Fruit fly (Drosophila melanogaster) whole organism, pupa: Measurements from ENCODE around the gene IntS10.
A peak's percentile ranks its signal among the peaks of the same experiment; 100 is the strongest.

ENCODE experiments used
- CG10348 ChIP-seq: fragments of 200-800 bp; sonication (Bioruptor generic); IDR thresholded peaks from 2 replicates; pipeline ENCODE4 v1.3.6; 2022; ENCODE audit warnings: missing biosample characterization, missing genetic modification characterization
- CG12605 ChIP-seq: fragments of 200-800 bp; sonication (Bioruptor generic); IDR thresholded peaks from 2 replicates; pipeline ENCODE4 v1.3.6; 2022; ENCODE audit warnings: missing biosample characterization, missing genetic modification characterization
- CG13204 ChIP-seq: fragments of 200-800 bp; sonication (Bioruptor generic); optimal IDR thresholded peaks from 2 replicates; lab custom pipeline; 2018; ENCODE audit warnings: missing biosample characterization, mild to moderate bottlenecking, missing genetic modification characterization, moderate library complexity
- CG14655 ChIP-seq: fragments of 200-800 bp; sonication (Bioruptor generic); optimal IDR thresholded peaks from 3 replicates; lab custom pipeline; 2017; ENCODE audit warnings: mild to moderate bottlenecking, missing biosample characterization, missing genetic modification reagents, missing genetic modification characterization
- CG15710 ChIP-seq: fragments of 200-800 bp; sonication (Bioruptor generic); optimal IDR thresholded peaks from 2 replicates; lab custom pipeline; 2018; ENCODE audit warnings: missing biosample characterization, mild to moderate bottlenecking, missing genetic modification characterization, moderate library complexity
- CG17806 ChIP-seq: fragments of 200-800 bp; sonication (Bioruptor generic); optimal IDR thresholded peaks from 2 replicates; lab custom pipeline; 2018; ENCODE audit warnings: missing biosample characterization, mild to moderate bottlenecking, missing genetic modification characterization, moderate library complexity
- CG32121 ChIP-seq: fragments of 200-800 bp; sonication (Bioruptor generic); IDR thresholded peaks from 2 replicates; pipeline ENCODE4 v1.3.6; 2022; ENCODE audit warnings: missing biosample characterization, missing genetic modification characterization
- CG34367 ChIP-seq: fragments of 200-800 bp; sonication (Bioruptor generic); optimal IDR thresholded peaks from 2 replicates; lab custom pipeline; 2018; ENCODE audit warnings: missing biosample characterization, mild to moderate bottlenecking, missing genetic modification characterization
- CG4496 ChIP-seq: fragments of 200-800 bp; sonication (Bioruptor generic); IDR thresholded peaks from 3 replicates; pipeline ENCODE4 v1.3.6; 2022; ENCODE audit warnings: missing biosample characterization, missing genetic modification characterization
- CG8159 ChIP-seq: fragments of 200-800 bp; sonication (Bioruptor generic); optimal IDR thresholded peaks from 3 replicates; lab custom pipeline; 2018; ENCODE audit warnings: missing biosample characterization, mild to moderate bottlenecking, missing genetic modification characterization, moderate library complexity
- CG8301 ChIP-seq: fragments of 200-800 bp; sonication (Bioruptor generic); optimal IDR thresholded peaks from 2 replicates; lab custom pipeline; 2018; ENCODE audit warnings: missing biosample characterization, mild to moderate bottlenecking, missing genetic modification characterization
- CG9948 ChIP-seq: fragments of 200-800 bp; sonication (Bioruptor generic); optimal IDR thresholded peaks from 2 replicates; lab custom pipeline; 2018; ENCODE audit warnings: missing biosample characterization, mild to moderate bottlenecking, missing genetic modification characterization, moderate library complexity
- D1 ChIP-seq: fragments of 200-800 bp; sonication (Bioruptor generic); optimal IDR thresholded peaks from 2 replicates; lab custom pipeline; 2018; ENCODE audit warnings: missing biosample characterization, mild to moderate bottlenecking, missing genetic modification characterization, moderate library complexity
- EcR ChIP-seq: fragments of 200-800 bp; sonication (Bioruptor generic); optimal IDR thresholded peaks from 3 replicates; lab custom pipeline; 2019; ENCODE audit warnings: missing biosample characterization, missing genetic modification characterization, mild to moderate bottlenecking, moderate library complexity, missing genetic modification reagents
- Ets98B ChIP-seq: fragments of 200-800 bp; sonication (Bioruptor generic); IDR thresholded peaks from 2 replicates; pipeline ENCODE4 v1.3.6; 2022; ENCODE audit warnings: missing biosample characterization, missing genetic modification characterization
- Pif1A ChIP-seq: fragments of 200-800 bp; sonication (Bioruptor generic); optimal IDR thresholded peaks from 3 replicates; lab custom pipeline; 2016; ENCODE audit warnings: missing biosample characterization, missing genetic modification characterization
- Pif1B ChIP-seq: fragments of 200-800 bp; sonication (Bioruptor generic); optimal IDR thresholded peaks from 3 replicates; lab custom pipeline; 2016; ENCODE audit warnings: missing biosample characterization, missing genetic modification characterization
- Snoo ChIP-seq: fragments of 200-800 bp; sonication (Bioruptor generic); optimal IDR thresholded peaks from 3 replicates; lab custom pipeline; 2017; ENCODE audit warnings: missing biosample characterization, mild to moderate bottlenecking, missing genetic modification characterization, inconsistent platforms
- fd96Ca ChIP-seq: fragments of 200-800 bp; sonication (Bioruptor generic); IDR thresholded peaks from 3 replicates; pipeline ENCODE4 v1.3.6; 2022; ENCODE audit warnings: missing biosample characterization, missing genetic modification characterization
- gl ChIP-seq: fragments of 200-800 bp; sonication (Bioruptor generic); optimal IDR thresholded peaks from 2 replicates; lab custom pipeline; 2018; ENCODE audit warnings: missing biosample characterization, mild to moderate bottlenecking, missing genetic modification characterization
- rn ChIP-seq: fragments of 200-800 bp; sonication (Bioruptor generic); IDR thresholded peaks from 2 replicates; pipeline ENCODE4 v1.3.6; 2022; ENCODE audit warnings: missing biosample characterization, missing genetic modification characterization

Gene IntS10

DNA sequence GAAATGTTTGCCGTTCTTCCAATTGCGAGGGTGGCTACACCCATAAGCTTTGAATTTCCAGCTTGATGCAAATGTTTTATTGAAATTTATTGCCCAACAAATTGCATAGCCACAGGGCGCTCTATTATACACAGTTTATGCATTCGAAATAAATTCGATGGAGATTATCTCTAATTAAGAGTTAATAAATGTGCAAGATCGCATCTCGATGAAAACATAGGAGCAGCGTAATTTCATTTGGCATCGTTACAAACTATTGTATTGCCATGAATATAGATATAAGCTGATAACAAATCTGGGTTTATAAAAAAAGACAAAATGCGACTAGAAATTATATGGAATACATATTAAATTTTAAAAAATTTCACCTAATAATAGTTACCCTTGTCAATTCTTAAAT, 44.0 kb downstream of the IntS10 start:
- TF ChIP-seq rn (GFP tag; lab: Robert Waterston, UW) (no peak), Pif1B (GFP tag; lab: Kevin White, UChicago) (no peak), EcR (GFP tag; lab: Kevin White, UChicago) (no peak)

- TF ChIP-seq CG17806 (no peak), CG10348 (GFP tag; lab: Robert Waterston, UW) (no peak), CG14655 (GFP tag; lab: Kevin White, UChicago) (no peak), CG32121 (GFP tag; lab: Robert Waterston, UW) (no peak), EcR (GFP tag; lab: Kevin White, UChicago) (no peak), fd96Ca (no peak), Ets98B (GFP tag; lab: Robert Waterston, UW) (no peak), Pif1B (GFP tag; lab: Kevin White, UChicago) (no peak), gl (tag; lab: Kevin White, UChicago) (no peak), CG8159 (tag; lab: Kevin White, UChicago) (no peak), Pif1A (no peak), CG12605 (no peak), CG34367 (tag; lab: Kevin White, UChicago) (no peak), CG13204 (GFP tag; lab: Kevin White, UChicago) (no peak), CG15710 (tag; lab: Kevin White, UChicago) (no peak), CG8301 (tag; lab: Kevin White, UChicago) (no peak), D1 (tag; lab: Kevin White, UChicago) (no peak), Snoo (tag; lab: Kevin White, UChicago) (no peak)
Measured at dm6 chr3L:3851048-3851447, 44.5 kb downstream of the IntS10 start.

DNA sequence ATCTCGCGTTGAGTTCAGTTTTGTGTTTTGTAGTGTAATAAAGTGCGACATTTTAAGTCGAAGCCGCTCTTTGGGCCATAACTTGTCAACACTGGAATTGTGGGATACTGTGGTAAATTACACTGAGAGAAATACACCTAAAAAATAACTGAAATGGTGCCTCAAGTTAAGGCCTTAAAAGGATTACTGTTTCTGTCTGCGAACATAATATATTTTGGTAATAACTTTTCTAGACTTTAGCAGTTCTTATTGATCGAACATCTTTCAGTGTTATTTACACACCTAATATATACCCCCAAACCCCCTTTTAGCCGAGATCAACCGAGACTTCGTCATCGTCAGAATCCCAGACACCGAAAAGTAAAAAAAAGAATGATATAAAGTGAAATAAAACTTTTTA, 45.3 kb downstream of the IntS10 start:
- TF ChIP-seq CG34367 (tag; lab: Kevin White, UChicago) (peak; percentile 30), CG9948 (tag; lab: Kevin White, UChicago) (peak; percentile 30), CG17806 (peak; percentile 40), Snoo (tag; lab: Kevin White, UChicago) (no peak), Ets98B (GFP tag; lab: Robert Waterston, UW) (no peak), CG10348 (GFP tag; lab: Robert Waterston, UW) (no peak), CG4496 (GFP tag; lab: Robert Waterston, UW) (no peak), CG15710 (tag; lab: Kevin White, UChicago) (peak; percentile 59), CG12605 (no peak), CG14655 (GFP tag; lab: Kevin White, UChicago) (no peak), Pif1A (peak; percentile 17), CG8301 (tag; lab: Kevin White, UChicago) (peak; percentile 1), CG32121 (GFP tag; lab: Robert Waterston, UW) (no peak), CG13204 (GFP tag; lab: Kevin White, UChicago) (no peak), Pif1B (GFP tag; lab: Kevin White, UChicago) (peak; percentile 24), CG8159 (tag; lab: Kevin White, UChicago) (peak; percentile 59)

- TF ChIP-seq CG13204 (GFP tag; lab: Kevin White, UChicago) (peak; percentile 68), CG8159 (tag; lab: Kevin White, UChicago) (peak; percentile 73), CG10348 (GFP tag; lab: Robert Waterston, UW) (no peak), Snoo (tag; lab: Kevin White, UChicago) (no peak), CG4496 (GFP tag; lab: Robert Waterston, UW) (no peak; the same call in 1 of the 3 replicates), CG12605 (0 out of 2 replicates have a peak, but pooled peaks have one; percentile 12), CG14655 (GFP tag; lab: Kevin White, UChicago) (peak; percentile 30), CG34367 (tag; lab: Kevin White, UChicago) (peak; percentile 81), rn (GFP tag; lab: Robert Waterston, UW) (peak; percentile 28; the same call in 1 of the 2 replicates), fd96Ca (no peak), Ets98B (GFP tag; lab: Robert Waterston, UW) (no peak; the same call in 1 of the 2 replicates), CG8301 (tag; lab: Kevin White, UChicago) (no peak), Pif1A (peak; percentile 37), gl (tag; lab: Kevin White, UChicago) (no peak), Pif1B (GFP tag; lab: Kevin White, UChicago) (peak; percentile 37), CG15710 (tag; lab: Kevin White, UChicago) (peak; percentile 83), CG9948 (tag; lab: Kevin White, UChicago) (peak; percentile 45), CG17806 (peak; percentile 55), EcR (GFP tag; lab: Kevin White, UChicago) (no peak)
- TF ChIP-seq, all 21 proteins: peak for 11
Measured at dm6 chr3L:3852842-3853241, 46.3 kb downstream of the IntS10 start.

DNA sequence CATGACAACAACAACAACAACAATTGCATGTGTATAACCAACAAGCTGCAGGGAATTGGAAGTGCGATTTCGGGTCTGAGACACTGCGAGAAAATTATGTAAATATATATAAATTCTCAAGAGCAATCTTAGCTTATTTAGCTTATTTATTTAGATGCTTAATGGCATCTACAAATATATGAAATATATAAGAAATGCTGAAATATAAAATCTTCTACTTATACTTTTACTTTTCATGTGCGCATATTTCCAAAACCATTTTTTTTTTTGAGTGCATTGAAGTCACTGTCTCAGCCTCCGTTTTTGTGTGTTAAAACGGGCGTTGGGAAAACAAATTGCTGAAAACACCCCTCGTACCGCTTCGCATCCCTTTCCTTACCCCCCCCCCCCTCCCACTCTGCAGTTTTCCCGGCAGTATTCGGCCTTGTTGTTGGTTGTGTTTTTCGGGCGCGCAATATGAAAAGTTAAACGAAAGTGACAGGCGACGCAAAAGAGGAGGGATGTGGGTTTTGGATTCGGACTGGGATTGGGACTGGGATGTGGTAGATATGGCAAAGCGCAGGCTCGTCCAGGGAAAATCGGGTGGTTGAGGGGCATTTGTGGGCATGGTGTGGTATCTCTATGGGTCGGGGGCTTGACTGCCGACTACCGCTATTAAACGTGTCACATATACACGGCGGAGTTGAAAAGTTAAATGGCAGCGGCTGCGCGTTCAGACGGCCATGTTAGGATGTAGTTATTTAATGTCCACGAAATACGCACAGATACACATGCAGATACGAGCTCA, 48.9 kb downstream of the IntS10 start:
- TF ChIP-seq D1 (tag; lab: Kevin White, UChicago) (no peak), fd96Ca (no peak), CG13204 (GFP tag; lab: Kevin White, UChicago) (no peak), Pif1B (GFP tag; lab: Kevin White, UChicago) (no peak), CG12605 (no peak), Pif1A (no peak), CG15710 (tag; lab: Kevin White, UChicago) (no peak), CG14655 (GFP tag; lab: Kevin White, UChicago) (no peak)
